Worm (Caenorhabditis elegans) whole organism, L4 larva: ENCODE results near the gene cap-2.

Experiments
- D1046.2 ChIP-seq: fragments of 200-800 bp; sonication (Bioruptor generic); IDR thresholded peaks from 2 replicates; pipeline ENCODE4 v1.3.6; 2022; ENCODE audit warnings: missing genetic modification characterization, missing compliant biosample characterization
- F10B5.3 ChIP-seq: sonication (generic microtip); optimal IDR thresholded peaks from 2 replicates; lab custom pipeline; 2016; ENCODE audit warnings: mild to moderate bottlenecking, missing genetic modification characterization, missing compliant biosample characterization
- F26F4.8 ChIP-seq: fragments of 200-800 bp; sonication (Bioruptor generic); conservative IDR thresholded peaks from 2 replicates; pipeline ENCODE4 v1.3.6; 2022; ENCODE audit warnings: missing genetic modification characterization, missing compliant biosample characterization
- F37D6.2 ChIP-seq: sonication (generic microtip); optimal IDR thresholded peaks from 2 replicates; lab custom pipeline; 2016; ENCODE audit warnings: mild to moderate bottlenecking, missing genetic modification characterization, missing compliant biosample characterization
- F44E2.7 ChIP-seq: fragments of 200-800 bp; sonication (Bioruptor generic); IDR thresholded peaks from 2 replicates; pipeline ENCODE4 v2.1.2; 2022; ENCODE audit warnings: missing genetic modification characterization, missing compliant biosample characterization
- F49E8.2 ChIP-seq: sonication (generic microtip); optimal IDR thresholded peaks from 2 replicates; lab custom pipeline; 2016; ENCODE audit warnings: missing compliant biosample characterization, mild to moderate bottlenecking, missing genetic modification characterization, borderline replicate concordance
- Y48G9A.11 ChIP-seq: fragments of 200-800 bp; sonication (Bioruptor generic); IDR thresholded peaks from 2 replicates; pipeline ENCODE4 v1.3.6; 2022; ENCODE audit warnings: missing genetic modification reagents, missing genetic modification characterization, missing compliant biosample characterization
- ZK337.2 ChIP-seq: fragments of 200-800 bp; sonication (Bioruptor generic); IDR thresholded peaks from 2 replicates; pipeline ENCODE4 v1.3.6; 2022; ENCODE audit warnings: missing genetic modification reagents, missing genetic modification characterization, missing compliant biosample characterization
- aha-1 ChIP-seq: fragments of 150-350 bp; peaks from one replicate; lab custom pipeline; 2014; ENCODE audit warnings: missing biosample characterization, missing genetic modification characterization
- aly-2 ChIP-seq: sonication (generic microtip); optimal IDR thresholded peaks from 2 replicates; lab custom pipeline; 2018; ENCODE audit warnings: missing biosample characterization, missing genetic modification characterization
- ama-1 ChIP-seq: fragments of 150-350 bp; optimal IDR thresholded peaks from 2 replicates; lab custom pipeline; 2014; ENCODE audit warnings: inconsistent platforms, mixed read lengths
- ceh-28 ChIP-seq: fragments of 150-350 bp; optimal IDR thresholded peaks from 2 replicates; lab custom pipeline; 2014; ENCODE audit warnings: missing biosample characterization, missing genetic modification reagents, missing genetic modification characterization
- ceh-62 ChIP-seq: sonication (generic microtip); optimal IDR thresholded peaks from 2 replicates; lab custom pipeline; 2017; ENCODE audit warnings: missing biosample characterization, missing genetic modification characterization
- ces-1 ChIP-seq: fragments of 150-350 bp; sonication (generic microtip); optimal IDR thresholded peaks from 4 replicates; lab custom pipeline; 2014; ENCODE audit warnings: missing biosample characterization, missing genetic modification reagents, missing genetic modification characterization
- daf-8 ChIP-seq: fragments of 200-800 bp; sonication (Bioruptor generic); IDR thresholded peaks from 2 replicates; pipeline ENCODE4 v1.3.6; 2022; ENCODE audit warnings: missing genetic modification characterization, missing compliant biosample characterization
- dmd-9 ChIP-seq: fragments of 200-800 bp; sonication (Bioruptor generic); IDR thresholded peaks from 2 replicates; pipeline ENCODE4 v1.3.6; 2022; ENCODE audit warnings: missing genetic modification reagents, missing genetic modification characterization, missing compliant biosample characterization
- dpl-1 ChIP-seq: fragments of 150-350 bp; optimal IDR thresholded peaks from 2 replicates; lab custom pipeline; 2014; ENCODE audit warnings: missing biosample characterization, missing genetic modification reagents, missing genetic modification characterization
- duxl-1 ChIP-seq: sonication (generic microtip); optimal IDR thresholded peaks from 2 replicates; lab custom pipeline; 2016; ENCODE audit warnings: mild to moderate bottlenecking, missing genetic modification characterization, moderate library complexity, missing compliant biosample characterization; ENCODE audit not compliant: poor library complexity
- egl-27 ChIP-seq: sonication (generic microtip); optimal IDR thresholded peaks from 3 replicates; lab custom pipeline; 2017; ENCODE audit warnings: missing biosample characterization, missing genetic modification reagents, missing genetic modification characterization
- fkh-10 ChIP-seq: fragments of 150-350 bp; optimal IDR thresholded peaks from 2 replicates; lab custom pipeline; 2014; ENCODE audit warnings: missing biosample characterization, missing genetic modification reagents, missing genetic modification characterization
- fos-1 ChIP-seq: fragments of 150-350 bp; optimal IDR thresholded peaks from 2 replicates; lab custom pipeline; 2014; ENCODE audit warnings: missing biosample characterization, missing genetic modification characterization
- hif-1 ChIP-seq, 2 experiments: sonication (generic microtip); optimal IDR thresholded peaks; 2 replicates each; lab custom pipeline; 2016 to 2017; ENCODE audit warnings: missing compliant biosample characterization in 2 of 2, missing genetic modification characterization in 2 of 2, missing genetic modification reagents in 2 of 2, missing genotype in 2 of 2, mild to moderate bottlenecking in 1 of 2
- hlh-30 ChIP-seq: sonication (generic microtip); optimal IDR thresholded peaks from 2 replicates; lab custom pipeline; 2017; ENCODE audit warnings: antibody characterized with exemption, mild to moderate bottlenecking, missing genetic modification characterization, missing compliant biosample characterization; ENCODE audit not compliant: insufficient read depth
- hmg-1.1 ChIP-seq: fragments of 200-800 bp; sonication (Bioruptor generic); IDR thresholded peaks from 2 replicates; pipeline ENCODE4 v1.3.6; 2022; ENCODE audit warnings: missing genetic modification reagents, missing genetic modification characterization, missing compliant biosample characterization
- jun-1 ChIP-seq: fragments of 150-350 bp; optimal IDR thresholded peaks from 2 replicates; lab custom pipeline; 2014; ENCODE audit warnings: missing biosample characterization, missing genetic modification reagents, missing genetic modification characterization
- lim-7 ChIP-seq: fragments of 200-800 bp; sonication (Bioruptor generic); IDR thresholded peaks from 2 replicates; pipeline ENCODE4 v1.3.6; 2022; ENCODE audit warnings: missing genetic modification characterization, missing compliant biosample characterization
- lin-13 ChIP-seq: fragments of 150-350 bp; optimal IDR thresholded peaks from 2 replicates; lab custom pipeline; 2014; ENCODE audit warnings: missing biosample characterization, missing genetic modification reagents, missing genetic modification characterization
- lin-38 ChIP-seq: fragments of 200-800 bp; sonication (Bioruptor generic); IDR thresholded peaks from 2 replicates; pipeline ENCODE4 v1.3.6; 2022; ENCODE audit warnings: missing genetic modification reagents, missing genetic modification characterization, missing compliant biosample characterization
- mdl-1 ChIP-seq, 2 experiments: fragments of 150-350 bp in 1 of 2; sonication (generic microtip) in 1 of 2; optimal IDR thresholded peaks; 2 replicates each; lab custom pipeline; 2014 to 2017; ENCODE audit warnings: missing biosample characterization in 2 of 2, missing genetic modification characterization in 2 of 2
- mdt-29 ChIP-seq: fragments of 200-800 bp; sonication (Bioruptor generic); IDR thresholded peaks from 2 replicates; pipeline ENCODE4 v1.3.6; 2022; ENCODE audit warnings: missing genetic modification reagents, missing genetic modification characterization, missing compliant biosample characterization
- mes-2 ChIP-seq: sonication (generic microtip); optimal IDR thresholded peaks from 2 replicates; lab custom pipeline; 2016; ENCODE audit warnings: missing genotype, mild to moderate bottlenecking, missing genetic modification characterization, missing compliant biosample characterization; ENCODE audit not compliant: poor library complexity, severe bottlenecking
- mxl-3 ChIP-seq: fragments of 200-800 bp; sonication (Bioruptor generic); optimal IDR thresholded peaks from 2 replicates; lab custom pipeline; 2018; ENCODE audit warnings: mild to moderate bottlenecking, missing genetic modification characterization, missing compliant biosample characterization
- nhr-237 ChIP-seq: sonication (generic microtip); optimal IDR thresholded peaks from 2 replicates; lab custom pipeline; 2017; ENCODE audit warnings: missing biosample characterization, missing genetic modification characterization
- nhr-6 ChIP-seq: fragments of 150-350 bp; optimal IDR thresholded peaks from 2 replicates; lab custom pipeline; 2014; ENCODE audit warnings: missing biosample characterization, missing genetic modification characterization
- nhr-76 ChIP-seq: fragments of 150-350 bp; optimal IDR thresholded peaks from 2 replicates; lab custom pipeline; 2014; ENCODE audit warnings: missing biosample characterization, missing genetic modification characterization
- pha-4 ChIP-seq, 2 experiments: fragments of 150-350 bp in 1 of 2; fragments of 200-800 bp in 1 of 2; sonication (Bioruptor generic) in 1 of 2; IDR thresholded peaks in 1 of 2; optimal IDR thresholded peaks in 1 of 2; 2 replicates each; pipeline versions ENCODE4 v1.3.6 to Lab custom; 2014 to 2022; ENCODE audit warnings: missing genetic modification characterization in 2 of 2, missing genetic modification reagents in 2 of 2, missing biosample characterization in 1 of 2, missing compliant biosample characterization in 1 of 2
- pqm-1 ChIP-seq: sonication (generic microtip); optimal IDR thresholded peaks from 2 replicates; lab custom pipeline; 2017; ENCODE audit warnings: missing biosample characterization, missing genetic modification characterization
- rbr-2 ChIP-seq: sonication (generic microtip); optimal IDR thresholded peaks from 2 replicates; lab custom pipeline; 2016; ENCODE audit warnings: missing genotype, missing genetic modification characterization, missing compliant biosample characterization
- set-16 ChIP-seq: fragments of 200-800 bp; sonication (Bioruptor generic); IDR thresholded peaks from 2 replicates; pipeline ENCODE4 v1.3.6; 2022; ENCODE audit warnings: missing genetic modification reagents, missing genetic modification characterization, missing compliant biosample characterization
- snpc-4 ChIP-seq: fragments of 150-350 bp; optimal IDR thresholded peaks from 2 replicates; lab custom pipeline; 2014; ENCODE audit warnings: missing biosample characterization, missing genetic modification characterization
- spr-1 ChIP-seq: sonication (generic microtip); optimal IDR thresholded peaks from 2 replicates; lab custom pipeline; 2016; ENCODE audit warnings: mild to moderate bottlenecking, missing genetic modification characterization, missing compliant biosample characterization
- spr-3 ChIP-seq: fragments of 200-800 bp; sonication (Bioruptor generic); optimal IDR thresholded peaks from 2 replicates; lab custom pipeline; 2018; ENCODE audit warnings: mild to moderate bottlenecking, missing genetic modification characterization, missing compliant biosample characterization
- tag-97 ChIP-seq: fragments of 200-800 bp; sonication (Bioruptor generic); IDR thresholded peaks from 2 replicates; pipeline ENCODE4 v1.3.6; 2022; ENCODE audit warnings: missing genetic modification characterization, missing compliant biosample characterization
- tra-1 ChIP-seq: fragments of 200-800 bp; sonication (Bioruptor generic); IDR thresholded peaks from 2 replicates; pipeline ENCODE4 v1.3.6; 2022; ENCODE audit warnings: missing genetic modification reagents, missing genetic modification characterization, missing compliant biosample characterization
- unc-39 ChIP-seq: sonication (generic microtip); optimal IDR thresholded peaks from 2 replicates; lab custom pipeline; 2017; ENCODE audit warnings: missing biosample characterization, missing genetic modification characterization
- unc-62 ChIP-seq, 3 experiments: fragments of 150-350 bp in 1 of 3; sonication (generic microtip); optimal IDR thresholded peaks in 2 of 3; peaks in 1 of 3; 1 replicate in 1 of 3; 2 replicates in 2 of 3; lab custom pipeline; 2014 to 2017; ENCODE audit warnings: missing biosample characterization in 3 of 3, missing genetic modification characterization in 3 of 3, missing genetic modification reagents in 3 of 3, missing genotype in 1 of 3
- vab-7 ChIP-seq: fragments of 200-800 bp; sonication (Bioruptor generic); IDR thresholded peaks from 2 replicates; pipeline ENCODE4 v1.3.6; 2022; ENCODE audit warnings: missing genetic modification reagents, missing genetic modification characterization, missing compliant biosample characterization
- zag-1 ChIP-seq: fragments of 150-350 bp; optimal IDR thresholded peaks from 2 replicates; lab custom pipeline; 2014; ENCODE audit warnings: missing biosample characterization, missing genetic modification characterization
- zfp-2 ChIP-seq: sonication (generic microtip); optimal IDR thresholded peaks from 2 replicates; lab custom pipeline; 2016; ENCODE audit warnings: mild to moderate bottlenecking, missing genetic modification characterization, missing compliant biosample characterization
- zfp-3 ChIP-seq: fragments of 200-800 bp; sonication (Bioruptor generic); conservative IDR thresholded peaks from 2 replicates; pipeline ENCODE4 v1.3.6; 2022; ENCODE audit warnings: missing genetic modification reagents, missing genetic modification characterization, missing compliant biosample characterization

Gene cap-2

ce11 chrII:10840067-10840466 is 28.9 kb upstream of the cap-2 start (continued):
- peak; percentile 78; the same call in 1 of the 2 replicates for TF ChIP-seq zfp-3
- no peak for TF ChIP-seq daf-8 (GFP tag; lab: Robert Waterston, UW)
- no peak for TF ChIP-seq ceh-28 (tag; lab: Kevin White, UChicago)
- TF ChIP-seq pha-4 (GFP tag; IDR thresholded peaks at IDR 0.05; lab: Robert Waterston, UW): peak; percentile 95
- TF ChIP-seq pha-4 (tag; optimal IDR thresholded peaks at IDR 0.05; lab: Kevin White, UChicago): no peak
- peak; percentile 79 for TF ChIP-seq F49E8.2 (tag; lab: Kevin White, UChicago)
- TF ChIP-seq spr-3 (GFP tag; lab: Kevin White, UChicago): peak; percentile 77
- TF ChIP-seq fos-1: no peak
- no peak for TF ChIP-seq snpc-4 (tag; lab: Kevin White, UChicago)
- peak; percentile 68 for TF ChIP-seq lin-13 (GFP tag; lab: Kevin White, UChicago)
- TF ChIP-seq nhr-76 (tag; lab: Kevin White, UChicago): no peak
- TF ChIP-seq tra-1 (GFP tag; lab: Robert Waterston, UW): peak; percentile 79
- peak; percentile 79; the same call in 1 of the 2 replicates for TF ChIP-seq F44E2.7 (GFP tag; lab: Robert Waterston, UW)
- TF ChIP-seq vab-7 (GFP tag; lab: Robert Waterston, UW): peak; percentile 95
- no peak for TF ChIP-seq ceh-62
- TF ChIP-seq zfp-2 (tag; lab: Kevin White, UChicago): peak; percentile 37
- no peak for TF ChIP-seq jun-1
- TF ChIP-seq egl-27 (tag; lab: Kevin White, UChicago): no peak
- peak; percentile 63 for TF ChIP-seq dpl-1
- TF ChIP-seq F26F4.8 (GFP tag; lab: Robert Waterston, UW): peak; percentile 96
- peak; percentile 98 for TF ChIP-seq aha-1 (tag; lab: Kevin White, UChicago)
- no peak for TF ChIP-seq zag-1 (tag; lab: Kevin White, UChicago)
- TF ChIP-seq unc-39: no peak
- TF ChIP-seq pqm-1 (tag; lab: Kevin White, UChicago): peak; percentile 6
- TF ChIP-seq unc-62 (GFP tag; optimal IDR thresholded peaks at IDR 0.05 in 1 of 2; lab: Kevin White, UChicago): peak in 1 of 2 experiments; percentile 97
- no peak for TF ChIP-seq unc-62 (tag; optimal IDR thresholded peaks at IDR 0.05; lab: Kevin White, UChicago)
- TF ChIP-seq F37D6.2 (tag; lab: Kevin White, UChicago): peak; percentile 45
- peak; percentile 86 for TF ChIP-seq hlh-30
- peak; percentile 92 for TF ChIP-seq D1046.2
- TF ChIP-seq duxl-1 (tag; lab: Kevin White, UChicago): peak; percentile 91
- peak; percentile 23 for TF ChIP-seq aly-2 (tag; lab: Kevin White, UChicago)
- peak; percentile 85 for TF ChIP-seq rbr-2 (tag; lab: Kevin White, UChicago)
- peak; percentile 65 for TF ChIP-seq mdt-29 (GFP tag; lab: Robert Waterston, UW)
- peak; percentile 11 for TF ChIP-seq F10B5.3 (tag; lab: Kevin White, UChicago)
- no peak for TF ChIP-seq nhr-237 (tag; lab: Kevin White, UChicago)
- peak; percentile 79; the same call in 1 of the 2 replicates for TF ChIP-seq dmd-9
- peak; percentile 94 for TF ChIP-seq hmg-1.1 (GFP tag; lab: Robert Waterston, UW)
- peak; percentile 22 for TF ChIP-seq ama-1
- peak; percentile 82; the same call in 1 of the 2 replicates for TF ChIP-seq ZK337.2 (GFP tag; lab: Robert Waterston, UW)
- peak; percentile 41 for TF ChIP-seq fkh-10
- peak; percentile 71 for TF ChIP-seq spr-1
- peak; percentile 85 for TF ChIP-seq lin-38 (GFP tag; lab: Robert Waterston, UW)
- peak; percentile 30 to 71 for TF ChIP-seq mdl-1 (tag; optimal IDR thresholded peaks at IDR 0.05; lab: Kevin White, UChicago)
- TF ChIP-seq mxl-3 (GFP tag; lab: Kevin White, UChicago): peak; percentile 61
- peak; percentile 69 for TF ChIP-seq nhr-6 (tag; lab: Kevin White, UChicago)
- peak; percentile 50 to 56 for TF ChIP-seq hif-1 (tag; optimal IDR thresholded peaks at IDR 0.05; lab: Kevin White, UChicago)
- no peak for TF ChIP-seq tag-97 (GFP tag; lab: Robert Waterston, UW)
- peak; percentile 45; the same call in 1 of the 2 replicates for TF ChIP-seq set-16 (GFP tag; lab: Robert Waterston, UW)
- TF ChIP-seq Y48G9A.11 (GFP tag; lab: Robert Waterston, UW): peak; percentile 87
- peak; percentile 91 for TF ChIP-seq mes-2 (tag; lab: Kevin White, UChicago)
- peak; percentile 89 for TF ChIP-seq lim-7 (GFP tag; lab: Robert Waterston, UW)
- TF ChIP-seq ces-1 (GFP tag; lab: Kevin White, UChicago): peak; percentile 43
